Worm (Caenorhabditis elegans) whole organism, midembryonic: ENCODE data around the gene srbc-41.

Experiments used
- T22C8.4 ChIP-seq: fragments of 200-800 bp; sonication (Bioruptor generic); IDR thresholded peaks from 2 replicates; pipeline ENCODE4 v1.3.6; 2022; ENCODE audit warnings: missing genetic modification characterization, missing compliant biosample characterization
- cog-1 ChIP-seq: sonication (generic microtip); optimal IDR thresholded peaks from 2 replicates; lab custom pipeline; 2016; ENCODE audit warnings: missing genetic modification characterization, missing compliant biosample characterization
- flt-1 ChIP-seq: fragments of 200-800 bp; sonication (Bioruptor generic); IDR thresholded peaks from 2 replicates; pipeline ENCODE4 v1.3.6; 2022; ENCODE audit warnings: missing genetic modification characterization, missing compliant biosample characterization
- klf-2 ChIP-seq: fragments of 200-800 bp; sonication (Bioruptor generic); conservative IDR thresholded peaks from 2 replicates; pipeline ENCODE4 v1.3.6; 2022; ENCODE audit warnings: missing genetic modification reagents, missing genetic modification characterization, missing compliant biosample characterization
- med-1 ChIP-seq: sonication (generic microtip); optimal IDR thresholded peaks from 2 replicates; lab custom pipeline; 2017; ENCODE audit warnings: missing genetic modification characterization, mild to moderate bottlenecking, missing compliant biosample characterization, antibody characterized with exemption, missing genetic modification reagents; ENCODE audit not compliant: insufficient read depth
- ref-1 ChIP-seq: fragments of 200-800 bp; sonication (Bioruptor generic); conservative IDR thresholded peaks from 2 replicates; pipeline ENCODE4 v1.3.6; 2022; ENCODE audit warnings: missing genetic modification reagents, missing genetic modification characterization, missing compliant biosample characterization
- tab-1 ChIP-seq: fragments of 200-800 bp; sonication (Bioruptor generic); IDR thresholded peaks from 2 replicates; pipeline ENCODE4 v1.3.6; 2022; ENCODE audit warnings: missing genetic modification characterization, missing compliant biosample characterization
- ztf-23 ChIP-seq: fragments of 200-800 bp; sonication (Bioruptor generic); IDR thresholded peaks from 2 replicates; pipeline ENCODE4 v1.3.6; 2022; ENCODE audit warnings: missing genetic modification reagents, missing genetic modification characterization, missing compliant biosample characterization
- ztf-29 ChIP-seq: fragments of 200-800 bp; sonication (Bioruptor generic); IDR thresholded peaks from 2 replicates; pipeline ENCODE4 v1.3.6; 2022; ENCODE audit warnings: missing genetic modification reagents, missing genetic modification characterization, missing compliant biosample characterization

Gene srbc-41

ce11 chrV:1585411-1585810 is 29.2 kb downstream of the srbc-41 start, which contains the start of gene F16B4.7:
F16B4.7 (plus strand) TSS chrV:1585711.
- no peak for TF ChIP-seq tab-1
- TF ChIP-seq med-1 (GFP tag; lab: Kevin White, UChicago): no peak

ce11 chrV:1583242-1583641 is 31.4 kb downstream of the srbc-41 start:
- TF ChIP-seq ztf-23 (GFP tag; lab: Robert Waterston, UW) (0 out of 2 replicates have a peak, but pooled peaks have one; percentile 22), klf-2 (no peak)

- TF ChIP-seq cog-1 (tag; lab: Kevin White, UChicago) (no peak), ref-1 (GFP tag; lab: Robert Waterston, UW) (no peak), ztf-23 (GFP tag; lab: Robert Waterston, UW) (no peak), flt-1 (GFP tag; lab: Robert Waterston, UW) (no peak), T22C8.4 (no peak), med-1 (GFP tag; lab: Kevin White, UChicago) (no peak), tab-1 (no peak), ztf-29 (GFP tag; lab: Robert Waterston, UW) (no peak), klf-2 (no peak)
These were observed 34.8 kb downstream of the srbc-41 start for ce11 chrV:1579790-1580189.

ce11 chrV:1578572-1579230 is 35.9 kb downstream of the srbc-41 start:
- TF ChIP-seq T22C8.4 (no peak), ztf-29 (GFP tag; lab: Robert Waterston, UW) (no peak), ref-1 (GFP tag; lab: Robert Waterston, UW) (no peak), ztf-23 (GFP tag; lab: Robert Waterston, UW) (no peak), flt-1 (GFP tag; lab: Robert Waterston, UW) (no peak), med-1 (GFP tag; lab: Kevin White, UChicago) (no peak), klf-2 (no peak), cog-1 (tag; lab: Kevin White, UChicago) (no peak), tab-1 (no peak)

- TF ChIP-seq ztf-23 (GFP tag; lab: Robert Waterston, UW): peak; percentile 59; the same call in 1 of the 2 replicates
- TF ChIP-seq flt-1 (GFP tag; lab: Robert Waterston, UW): peak; percentile 51; the same call in 1 of the 2 replicates
- 0 out of 2 replicates have a peak, but pooled peaks have one; percentile 37 for TF ChIP-seq ztf-29 (GFP tag; lab: Robert Waterston, UW)
- no peak for TF ChIP-seq tab-1
- TF ChIP-seq T22C8.4: no peak
These were observed 37.4 kb downstream of the srbc-41 start for ce11 chrV:1577092-1577709.

ce11 chrV:1575493-1576084 is 39.0 kb downstream of the srbc-41 start:
- TF ChIP-seq ztf-23 (GFP tag; lab: Robert Waterston, UW): 0 out of 2 replicates have a peak, but pooled peaks have one; percentile 18
- no peak for TF ChIP-seq cog-1 (tag; lab: Kevin White, UChicago)
- peak; percentile 34; the same call in 1 of the 2 replicates for TF ChIP-seq flt-1 (GFP tag; lab: Robert Waterston, UW)
- no peak for TF ChIP-seq ztf-29 (GFP tag; lab: Robert Waterston, UW)
- TF ChIP-seq klf-2: no peak
- no peak for TF ChIP-seq tab-1
- no peak for TF ChIP-seq ref-1 (GFP tag; lab: Robert Waterston, UW)
- TF ChIP-seq med-1 (GFP tag; lab: Kevin White, UChicago): no peak

ce11 chrV:1574599-1574998 is 40.0 kb downstream of the srbc-41 start:
- no peak for TF ChIP-seq ztf-29 (GFP tag; lab: Robert Waterston, UW)
- no peak for TF ChIP-seq T22C8.4
- TF ChIP-seq med-1 (GFP tag; lab: Kevin White, UChicago): no peak
- no peak for TF ChIP-seq cog-1 (tag; lab: Kevin White, UChicago)
- no peak for TF ChIP-seq ztf-23 (GFP tag; lab: Robert Waterston, UW)
- TF ChIP-seq ref-1 (GFP tag; lab: Robert Waterston, UW): no peak

- TF ChIP-seq med-1 (GFP tag; lab: Kevin White, UChicago) (no peak), ztf-23 (GFP tag; lab: Robert Waterston, UW) (no peak), cog-1 (tag; lab: Kevin White, UChicago) (no peak), klf-2 (no peak), T22C8.4 (no peak), tab-1 (no peak), ztf-29 (GFP tag; lab: Robert Waterston, UW) (no peak), ref-1 (GFP tag; lab: Robert Waterston, UW) (no peak), flt-1 (GFP tag; lab: Robert Waterston, UW) (no peak)
These were observed 42.0 kb downstream of the srbc-41 start for ce11 chrV:1572585-1572984.

- TF ChIP-seq tab-1 (no peak), cog-1 (tag; lab: Kevin White, UChicago) (peak; percentile 43)
These were observed 43.9 kb downstream of the srbc-41 start for ce11 chrV:1570679-1571078.

- TF ChIP-seq ztf-29 (GFP tag; lab: Robert Waterston, UW) (no peak), T22C8.4 (no peak), med-1 (GFP tag; lab: Kevin White, UChicago) (no peak), tab-1 (no peak), klf-2 (no peak), cog-1 (tag; lab: Kevin White, UChicago) (no peak), ztf-23 (GFP tag; lab: Robert Waterston, UW) (no peak), ref-1 (GFP tag; lab: Robert Waterston, UW) (no peak), flt-1 (GFP tag; lab: Robert Waterston, UW) (no peak)
These were observed 44.7 kb downstream of the srbc-41 start for ce11 chrV:1569750-1570419.
